Worm (Caenorhabditis elegans) whole organism, L1 larva: Measurements from ENCODE around the gene T04H1.5.

Experiments used
- C16A3.4 ChIP-seq: fragments of 150-350 bp; optimal IDR thresholded peaks from 2 replicates; lab custom pipeline; 2014; ENCODE audit warnings: missing biosample characterization, missing genetic modification characterization
- C34B4.2 ChIP-seq: sonication (generic microtip); optimal IDR thresholded peaks from 2 replicates; lab custom pipeline; 2017; ENCODE audit warnings: mild to moderate bottlenecking, missing genetic modification characterization, missing compliant biosample characterization
- F16B12.6 ChIP-seq: fragments of 150-350 bp; optimal IDR thresholded peaks from 2 replicates; lab custom pipeline; 2014; ENCODE audit warnings: missing biosample characterization, missing genetic modification characterization
- Y116A8C.19 ChIP-seq: sonication (generic microtip); optimal IDR thresholded peaks from 2 replicates; lab custom pipeline; 2016; ENCODE audit warnings: missing compliant biosample characterization, missing genetic modification characterization, borderline replicate concordance
- aly-2 ChIP-seq: fragments of 150-350 bp; optimal IDR thresholded peaks from 2 replicates; lab custom pipeline; 2014; ENCODE audit warnings: missing biosample characterization, missing genetic modification characterization
- ama-1 ChIP-seq: fragments of 150-350 bp; optimal IDR thresholded peaks from 2 replicates; lab custom pipeline; 2014
- ceh-82 ChIP-seq, 3 experiments: fragments of 150-350 bp in 1 of 3; sonication (generic microtip) in 2 of 3; optimal IDR thresholded peaks; 2 replicates each; lab custom pipeline; 2014 to 2017; ENCODE audit warnings: missing biosample characterization in 3 of 3, missing genetic modification characterization in 3 of 3
- ceh-90 ChIP-seq: sonication (generic microtip); optimal IDR thresholded peaks from 2 replicates; lab custom pipeline; 2016; ENCODE audit warnings: missing genetic modification characterization, missing compliant biosample characterization
- dpl-1 ChIP-seq, 3 experiments: fragments of 150-350 bp in 2 of 3; sonication (generic microtip) in 1 of 3; optimal IDR thresholded peaks; 2 replicates each; lab custom pipeline; 2014 to 2017; ENCODE audit warnings: missing biosample characterization in 3 of 3, missing genetic modification characterization in 3 of 3, missing genetic modification reagents in 3 of 3
- dsc-1 ChIP-seq: sonication (generic microtip); optimal IDR thresholded peaks from 2 replicates; lab custom pipeline; 2016; ENCODE audit warnings: mild to moderate bottlenecking, missing genetic modification characterization, missing compliant biosample characterization
- efl-1 ChIP-seq, 4 experiments: fragments of 150-350 bp; optimal IDR thresholded peaks in 3 of 4; peaks in 1 of 4; 1 replicate in 1 of 4; 2 replicates in 3 of 4; lab custom pipeline; 2014; ENCODE audit warnings: missing biosample characterization in 2 of 4, missing genetic modification characterization in 2 of 4, missing genetic modification reagents in 2 of 4
- egl-13 ChIP-seq: sonication (generic microtip); optimal IDR thresholded peaks from 2 replicates; lab custom pipeline; 2016; ENCODE audit warnings: missing genotype, missing genetic modification reagents, missing genetic modification characterization, missing compliant biosample characterization
- elt-3 ChIP-seq, 6 experiments: fragments of 150-350 bp in 1 of 6; sonication (generic microtip); optimal IDR thresholded peaks; 2 replicates each; lab custom pipeline; 2017 to 2018; ENCODE audit warnings: missing biosample characterization in 6 of 6, missing genetic modification characterization in 6 of 6, inconsistent platforms in 1 of 6
- fos-1 ChIP-seq: fragments of 150-350 bp; optimal IDR thresholded peaks from 2 replicates; lab custom pipeline; 2014; ENCODE audit warnings: missing biosample characterization, missing genetic modification characterization
- hlh-4 ChIP-seq: sonication (generic microtip); optimal IDR thresholded peaks from 2 replicates; lab custom pipeline; 2016; ENCODE audit warnings: mild to moderate bottlenecking, missing genetic modification characterization, missing compliant biosample characterization
- irx-1 ChIP-seq: sonication (generic microtip); optimal IDR thresholded peaks from 2 replicates; lab custom pipeline; 2016; ENCODE audit warnings: missing genetic modification characterization, missing compliant biosample characterization
- jun-1 ChIP-seq: fragments of 150-350 bp; optimal IDR thresholded peaks from 2 replicates; lab custom pipeline; 2014; ENCODE audit warnings: missing biosample characterization, missing genetic modification reagents, missing genetic modification characterization
- lin-13 ChIP-seq: fragments of 150-350 bp; optimal IDR thresholded peaks from 2 replicates; lab custom pipeline; 2014; ENCODE audit warnings: missing biosample characterization, missing genetic modification reagents, missing genetic modification characterization
- lin-14 ChIP-seq: fragments of 200-800 bp; sonication (Bioruptor generic); optimal IDR thresholded peaks from 2 replicates; lab custom pipeline; 2018; ENCODE audit warnings: mild to moderate bottlenecking, missing genetic modification characterization, moderate library complexity, missing compliant biosample characterization
- lin-15B ChIP-seq: fragments of 150-350 bp; sonication (generic microtip); optimal IDR thresholded peaks from 3 replicates; lab custom pipeline; 2014; ENCODE audit warnings: missing biosample characterization, missing genetic modification characterization
- lin-39 ChIP-seq: fragments of 150-350 bp; optimal IDR thresholded peaks from 2 replicates; lab custom pipeline; 2014; ENCODE audit warnings: missing biosample characterization, missing genetic modification reagents, missing genetic modification characterization
- lir-3 ChIP-seq: sonication (generic microtip); optimal IDR thresholded peaks from 2 replicates; lab custom pipeline; 2016; ENCODE audit warnings: mild to moderate bottlenecking, missing genetic modification characterization, moderate library complexity, missing compliant biosample characterization; ENCODE audit not compliant: poor library complexity
- lsy-2 ChIP-seq, 2 experiments: fragments of 150-350 bp; optimal IDR thresholded peaks; 2 replicates each; lab custom pipeline; 2014; ENCODE audit warnings: missing biosample characterization in 2 of 2, missing genetic modification characterization in 2 of 2
- mab-9 ChIP-seq: fragments of 200-800 bp; sonication (Bioruptor generic); IDR thresholded peaks from 2 replicates; pipeline ENCODE4 v1.3.6; 2022; ENCODE audit warnings: missing genetic modification reagents, missing genetic modification characterization, missing compliant biosample characterization
- mdl-1 ChIP-seq, 2 experiments: fragments of 150-350 bp; optimal IDR thresholded peaks; 2 replicates each; lab custom pipeline; 2014 to 2017; ENCODE audit warnings: missing biosample characterization in 2 of 2, missing genetic modification characterization in 2 of 2, inconsistent platforms in 1 of 2
- nhr-19 ChIP-seq: fragments of 200-800 bp; sonication (Bioruptor generic); conservative IDR thresholded peaks from 2 replicates; pipeline ENCODE4 v1.3.6; 2022; ENCODE audit warnings: missing genetic modification characterization, missing compliant biosample characterization
- nhr-20 ChIP-seq: sonication (generic microtip); optimal IDR thresholded peaks from 2 replicates; lab custom pipeline; 2016; ENCODE audit warnings: mild to moderate bottlenecking, missing genetic modification characterization, missing compliant biosample characterization
- nhr-237 ChIP-seq: fragments of 150-350 bp; optimal IDR thresholded peaks from 2 replicates; lab custom pipeline; 2014; ENCODE audit warnings: missing biosample characterization, missing genetic modification characterization
- nhr-47 ChIP-seq: sonication (generic microtip); optimal IDR thresholded peaks from 2 replicates; lab custom pipeline; 2016; ENCODE audit warnings: mild to moderate bottlenecking, missing genetic modification characterization, moderate library complexity, missing compliant biosample characterization
- nhr-71 ChIP-seq: sonication (generic microtip); optimal IDR thresholded peaks from 2 replicates; lab custom pipeline; 2016; ENCODE audit warnings: mild to moderate bottlenecking, missing genetic modification characterization, moderate library complexity, missing compliant biosample characterization
- nhr-85 ChIP-seq: sonication (generic microtip); peaks from one replicate; lab custom pipeline; 2016; ENCODE audit warnings: missing genetic modification characterization, inconsistent platforms, missing compliant biosample characterization
- nhr-90 ChIP-seq: sonication (generic microtip); optimal IDR thresholded peaks from 2 replicates; lab custom pipeline; 2016; ENCODE audit warnings: mild to moderate bottlenecking, missing genetic modification characterization, missing compliant biosample characterization; ENCODE audit not compliant: poor library complexity
- pag-3 ChIP-seq: sonication (generic microtip); optimal IDR thresholded peaks from 2 replicates; lab custom pipeline; 2017; ENCODE audit warnings: missing genetic modification characterization, mild to moderate bottlenecking, missing compliant biosample characterization, antibody characterized with exemption, borderline replicate concordance; ENCODE audit not compliant: insufficient read depth
- rnt-1 ChIP-seq: sonication (generic microtip); optimal IDR thresholded peaks from 2 replicates; lab custom pipeline; 2016; ENCODE audit warnings: mild to moderate bottlenecking, missing genetic modification characterization, moderate library complexity, missing compliant biosample characterization
- skn-1 ChIP-seq: fragments of 150-350 bp; optimal IDR thresholded peaks from 2 replicates; lab custom pipeline; 2014; ENCODE audit warnings: missing biosample characterization, missing genetic modification characterization
- snu-23 ChIP-seq: sonication (generic microtip); optimal IDR thresholded peaks from 2 replicates; lab custom pipeline; 2016; ENCODE audit warnings: missing genetic modification characterization, missing compliant biosample characterization
- sox-4 ChIP-seq: sonication (generic microtip); optimal IDR thresholded peaks from 2 replicates; lab custom pipeline; 2016; ENCODE audit warnings: missing genetic modification characterization, missing compliant biosample characterization
- swsn-7 ChIP-seq: sonication (generic microtip); optimal IDR thresholded peaks from 2 replicates; lab custom pipeline; 2016; ENCODE audit warnings: missing genetic modification characterization, missing compliant biosample characterization
- tbx-2 ChIP-seq: sonication (generic microtip); optimal IDR thresholded peaks from 2 replicates; lab custom pipeline; 2016; ENCODE audit warnings: missing genetic modification characterization, missing compliant biosample characterization
- tlp-1 ChIP-seq: fragments of 150-350 bp; optimal IDR thresholded peaks from 2 replicates; lab custom pipeline; 2014; ENCODE audit warnings: missing biosample characterization, missing genetic modification characterization
- unc-130 ChIP-seq: fragments of 150-350 bp; optimal IDR thresholded peaks from 2 replicates; lab custom pipeline; 2017; ENCODE audit warnings: missing biosample characterization, missing genetic modification characterization, inconsistent platforms
- unc-62 ChIP-seq: fragments of 150-350 bp; optimal IDR thresholded peaks from 2 replicates; lab custom pipeline; 2014; ENCODE audit warnings: missing biosample characterization, missing genetic modification reagents, missing genetic modification characterization
- unc-86 ChIP-seq: sonication (generic microtip); optimal IDR thresholded peaks from 2 replicates; lab custom pipeline; 2016; ENCODE audit warnings: missing genetic modification characterization, missing compliant biosample characterization
- vab-15 ChIP-seq: sonication (generic microtip); optimal IDR thresholded peaks from 2 replicates; lab custom pipeline; 2017; ENCODE audit warnings: missing genotype, mild to moderate bottlenecking, missing genetic modification characterization, missing compliant biosample characterization
- xbp-1 ChIP-seq: sonication (generic microtip); optimal IDR thresholded peaks from 2 replicates; lab custom pipeline; 2016; ENCODE audit warnings: missing genetic modification characterization, missing compliant biosample characterization
- zag-1 ChIP-seq: fragments of 150-350 bp; optimal IDR thresholded peaks from 2 replicates; lab custom pipeline; 2014; ENCODE audit warnings: missing biosample characterization, missing genetic modification characterization
- ztf-4 ChIP-seq: fragments of 150-350 bp; optimal IDR thresholded peaks from 2 replicates; lab custom pipeline; 2014; ENCODE audit warnings: missing biosample characterization, missing genetic modification characterization

The T04H1.5 gene

ce11 chrV:12233425-12233824 lies 17.7 kb upstream of the T04H1.5 start:
- peak; percentile 58 for TF ChIP-seq rnt-1 (tag; lab: Kevin White, UChicago)
- TF ChIP-seq pag-3, result peak; percentile 79
- TF ChIP-seq snu-23, result peak; percentile 22
- no peak for TF ChIP-seq lir-3 (tag; lab: Kevin White, UChicago)
- no peak for TF ChIP-seq nhr-47
- no peak for TF ChIP-seq nhr-237 (tag; lab: Kevin White, UChicago)
- no peak for TF ChIP-seq egl-13
- peak; percentile 80 for TF ChIP-seq lin-14
- peak; percentile 42 for TF ChIP-seq nhr-19 (GFP tag; lab: Robert Waterston, UW)
- TF ChIP-seq vab-15 (tag; lab: Kevin White, UChicago), result no peak
- no peak for TF ChIP-seq lin-15B (tag; lab: Kevin White, UChicago)
- TF ChIP-seq C16A3.4, result no peak
- TF ChIP-seq nhr-71 (tag; lab: Kevin White, UChicago), result peak; percentile 65
- TF ChIP-seq xbp-1 (tag; lab: Kevin White, UChicago), result no peak
- peak; percentile 15 for TF ChIP-seq unc-130 (tag; lab: Kevin White, UChicago)
- no peak for TF ChIP-seq fos-1 (tag; lab: Kevin White, UChicago)
- TF ChIP-seq hlh-4 (tag; lab: Kevin White, UChicago), result no peak
- TF ChIP-seq dpl-1 (GFP tag; optimal IDR thresholded peaks at IDR 0.05; lab: Kevin White, UChicago), result no peak
- TF ChIP-seq tlp-1 (tag; lab: Kevin White, UChicago), result no peak
- no peak for TF ChIP-seq C34B4.2 (tag; lab: Kevin White, UChicago)
- no peak for TF ChIP-seq nhr-20 (tag; lab: Kevin White, UChicago)
- no peak for TF ChIP-seq skn-1 (tag; lab: Kevin White, UChicago)

DNA sequence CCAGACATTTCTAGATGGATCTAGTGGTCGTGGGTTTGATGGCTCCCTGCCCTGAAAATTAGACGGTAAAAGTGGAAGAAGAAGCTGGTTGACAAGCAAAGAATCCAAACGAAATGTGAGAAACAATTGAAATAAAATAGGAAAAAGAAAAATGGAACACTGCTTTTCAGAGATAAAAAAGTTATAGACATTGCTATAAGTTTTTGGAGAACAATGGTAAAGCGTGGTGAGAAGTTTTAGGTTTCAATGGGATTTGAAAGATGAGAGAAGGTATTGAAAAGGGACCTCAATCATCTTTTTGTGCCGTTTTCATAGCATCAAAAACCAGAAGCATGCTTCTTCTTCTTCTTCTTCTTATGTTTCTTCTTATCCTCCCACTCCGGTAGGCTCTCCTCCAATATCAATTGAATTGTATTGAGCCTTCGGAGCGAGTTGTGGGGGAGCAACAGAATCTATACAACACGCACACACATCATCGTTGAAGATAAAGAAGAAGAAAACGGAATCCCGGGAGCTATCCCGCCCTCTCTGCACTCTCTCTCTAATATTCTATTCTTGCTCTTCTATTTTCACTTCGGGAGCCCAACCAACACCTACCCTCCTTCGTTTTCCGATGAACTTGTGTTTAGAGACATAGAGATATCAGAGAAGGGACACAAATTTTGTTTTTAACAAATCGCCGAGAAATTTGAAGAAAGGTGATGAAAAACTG lies 16.7 kb upstream of the T04H1.5 start, which contains the start of gene myo-3:
Gene myo-3, minus strand, starts transcription at position 51 of the 712 bp plus-strand sequence.
- TF ChIP-seq lin-13 (GFP tag; lab: Kevin White, UChicago) (no peak), nhr-90 (tag; lab: Kevin White, UChicago) (no peak), snu-23 (peak; percentile 19), nhr-85 (no peak), Y116A8C.19 (tag; lab: Kevin White, UChicago) (no peak), lin-14 (peak; percentile 79), unc-130 (tag; lab: Kevin White, UChicago) (peak; percentile 13), nhr-71 (tag; lab: Kevin White, UChicago) (peak; percentile 68), rnt-1 (tag; lab: Kevin White, UChicago) (peak; percentile 61), unc-86 (tag; lab: Kevin White, UChicago) (no peak), hlh-4 (tag; lab: Kevin White, UChicago) (no peak), mab-9 (no peak), tlp-1 (tag; lab: Kevin White, UChicago) (no peak), unc-62 (GFP tag; lab: Kevin White, UChicago) (no peak), C34B4.2 (tag; lab: Kevin White, UChicago) (no peak), dsc-1 (tag; lab: Kevin White, UChicago) (peak; percentile 23), swsn-7 (no peak), sox-4 (tag; lab: Kevin White, UChicago) (no peak), lsy-2 (tag; optimal IDR thresholded peaks at IDR 0.05; lab: Kevin White, UChicago) (peak in 1 of 2 experiments; percentile 27), mdl-1 (tag; optimal IDR thresholded peaks at IDR 0.05; lab: Kevin White, UChicago) (no peak), ama-1 (lab: Kevin White, UChicago) (no peak), nhr-20 (tag; lab: Kevin White, UChicago) (peak; percentile 8), nhr-19 (GFP tag; lab: Robert Waterston, UW) (peak; percentile 26), efl-1 (optimal IDR thresholded peaks at IDR 0.05; lab: Kevin White, UChicago) (no peak), efl-1 (GFP tag; optimal IDR thresholded peaks at IDR 0.05 in 1 of 2; lab: Kevin White, UChicago) (peak in 1 of 2 experiments; percentile 31)

DNA sequence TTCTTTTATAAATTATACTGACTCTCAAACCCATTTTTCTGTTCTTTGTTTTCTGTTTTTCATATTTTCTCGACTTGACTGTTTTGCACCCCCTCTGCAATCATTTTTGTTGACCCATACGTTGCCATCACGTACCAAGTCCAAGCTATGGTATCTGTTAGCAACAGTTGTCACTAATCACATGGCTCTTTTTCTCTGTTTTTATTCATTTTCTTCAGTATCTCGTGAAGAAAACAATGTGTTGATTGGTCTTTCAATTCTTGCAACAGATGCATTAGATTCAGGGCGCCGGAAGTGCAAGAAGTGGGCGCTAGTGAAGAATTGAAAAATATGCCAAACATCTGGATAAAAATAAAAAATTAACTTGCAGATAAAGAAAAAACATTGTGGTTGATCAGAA lies 15.6 kb upstream of the T04H1.5 start:
- TF ChIP-seq C34B4.2 (tag; lab: Kevin White, UChicago) (no peak), unc-130 (tag; lab: Kevin White, UChicago) (no peak), lin-39 (tag; lab: Kevin White, UChicago) (peak; percentile 85), irx-1 (tag; lab: Kevin White, UChicago) (no peak), jun-1 (tag; lab: Kevin White, UChicago) (no peak), F16B12.6 (tag; lab: Kevin White, UChicago) (no peak), tbx-2 (tag; lab: Kevin White, UChicago) (no peak), elt-3 (tag; optimal IDR thresholded peaks at IDR 0.05; lab: Kevin White, UChicago) (no peak), ceh-90 (tag; lab: Kevin White, UChicago) (no peak), aly-2 (no peak), ceh-82 (tag; optimal IDR thresholded peaks at IDR 0.05; lab: Kevin White, UChicago) (no peak), tlp-1 (tag; lab: Kevin White, UChicago) (no peak), zag-1 (tag; lab: Kevin White, UChicago) (no peak), skn-1 (tag; lab: Kevin White, UChicago) (no peak), rnt-1 (tag; lab: Kevin White, UChicago) (peak; percentile 75), nhr-85 (no peak), swsn-7 (no peak), ztf-4 (no peak)
